Worm (Caenorhabditis elegans): ENCODE data around the gene egrh-2.

Gene egrh-2

DNA sequence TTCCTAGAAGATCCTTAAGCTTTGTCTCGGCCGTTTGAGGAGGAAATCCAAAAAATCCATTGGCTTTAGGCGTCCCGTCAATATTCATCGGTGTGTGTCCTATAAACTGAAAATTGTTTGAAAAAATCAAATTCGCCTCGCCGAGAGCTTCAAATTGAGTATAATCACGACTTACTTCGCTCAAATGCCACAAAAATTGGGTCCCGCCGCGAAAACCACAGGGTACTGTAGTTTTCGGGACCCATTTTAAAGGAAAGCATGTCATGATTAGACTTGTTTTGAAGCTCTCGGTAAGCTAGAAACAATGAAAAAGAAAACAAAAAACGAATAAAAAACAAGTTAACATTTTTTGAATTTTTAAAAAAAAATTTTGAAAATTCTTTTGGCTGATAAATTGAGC is at the start of gene egrh-2:
Gene egrh-2, minus strand, starts transcription at position 101 of the 400 bp plus-strand sequence.
- TF ChIP-seq ref-1 (GFP tag; conservative IDR thresholded peaks at IDR 0.05) = no peak
- no peak for TF ChIP-seq ztf-23 (GFP tag; IDR thresholded peaks at IDR 0.05)
- TF ChIP-seq med-1 (GFP tag; optimal IDR thresholded peaks at IDR 0.05; ENCODE audit: insufficient read depth) = no peak
- no peak for TF ChIP-seq T22C8.4 (GFP tag; IDR thresholded peaks at IDR 0.05)
- TF ChIP-seq ztf-29 (GFP tag; IDR thresholded peaks at IDR 0.05) = no peak

DNA sequence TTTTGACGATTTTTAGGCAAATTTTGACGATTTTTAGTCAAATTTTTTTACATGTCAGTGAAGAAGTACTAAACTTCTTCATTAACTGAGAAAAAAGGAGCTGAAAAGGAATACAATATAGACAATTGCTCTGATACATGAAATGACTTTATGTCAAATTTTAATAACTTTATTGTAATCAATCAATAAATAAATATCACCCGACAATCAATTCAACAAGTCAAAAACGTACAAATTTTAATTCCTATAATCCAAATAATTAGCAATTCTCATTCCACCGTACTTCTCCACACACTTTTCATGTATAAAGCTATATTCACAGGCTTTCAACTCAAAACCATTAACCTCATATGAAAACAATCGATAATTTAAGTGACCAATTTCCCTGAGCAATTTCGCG is 48.3 kb upstream of the egrh-2 start:
- TF ChIP-seq med-1 (GFP tag; optimal IDR thresholded peaks at IDR 0.05; ENCODE audit: insufficient read depth) = no peak

DNA sequence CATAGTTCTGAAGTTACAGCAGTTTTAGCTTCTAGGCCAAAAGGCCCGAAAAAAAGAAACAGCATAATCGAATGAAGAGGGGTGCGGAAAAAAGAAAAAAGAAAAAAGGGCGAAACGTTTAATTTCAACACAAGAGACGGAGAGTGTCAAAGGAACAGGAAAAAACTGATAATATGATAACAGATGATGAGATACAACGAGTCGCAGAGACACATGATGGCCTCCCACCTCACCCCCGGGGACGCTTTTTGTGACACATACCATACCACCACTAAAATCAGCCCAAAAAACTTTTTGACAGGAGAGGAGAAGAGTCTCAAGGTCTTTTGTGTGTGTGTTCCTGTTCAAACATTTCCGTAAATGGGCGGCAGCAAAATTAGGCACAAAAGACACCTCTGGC is 44.9 kb upstream of the egrh-2 start:
- TF ChIP-seq klf-2 (GFP tag; conservative IDR thresholded peaks at IDR 0.05) = no peak

DNA sequence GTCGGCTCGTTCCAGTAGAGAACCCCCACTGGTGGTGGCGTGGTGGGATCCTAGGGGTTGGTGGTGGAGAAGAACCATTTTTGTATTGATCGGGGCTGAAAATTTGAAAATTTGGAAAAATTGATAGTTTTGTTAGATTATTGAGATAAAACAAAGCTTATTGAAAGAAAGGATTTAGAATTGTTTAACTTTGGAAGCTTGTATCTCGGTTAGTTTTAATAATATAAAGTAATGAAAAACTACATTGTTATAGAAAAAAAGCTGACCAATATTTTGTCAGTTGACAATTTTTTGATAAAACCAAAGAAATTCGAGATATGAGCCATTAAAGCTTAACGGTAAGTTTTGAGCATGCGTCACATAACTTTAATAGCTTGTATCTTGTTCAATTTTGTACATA is 39.7 kb upstream of the egrh-2 start, which contains the start of gene abhd-14:
Gene abhd-14, minus strand, starts transcription at position 101 of the 400 bp plus-strand sequence.
- TF ChIP-seq med-1 (GFP tag; optimal IDR thresholded peaks at IDR 0.05; ENCODE audit: insufficient read depth) = no peak

DNA sequence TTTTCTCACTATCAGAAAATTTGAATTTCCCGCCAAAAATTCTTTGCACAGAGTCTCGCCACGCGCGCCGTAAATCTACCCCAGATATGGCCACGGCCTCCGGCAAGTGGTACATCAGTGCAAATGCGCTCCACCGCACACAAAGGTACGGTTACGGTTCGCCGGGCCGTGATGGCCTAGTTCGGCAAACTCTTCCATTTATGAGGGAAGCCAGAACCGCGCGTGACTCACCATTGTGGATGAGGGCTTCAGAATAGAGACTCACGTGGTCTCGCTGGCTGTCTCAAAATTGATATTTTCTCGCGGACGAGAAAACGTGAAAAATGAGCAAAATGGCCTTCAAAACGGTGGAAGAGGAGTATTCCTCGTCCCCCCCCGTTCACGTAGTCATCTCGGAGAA is 29.5 kb upstream of the egrh-2 start:
- no peak for TF ChIP-seq tab-1 (GFP tag; IDR thresholded peaks at IDR 0.05)
- TF ChIP-seq T22C8.4 (GFP tag; IDR thresholded peaks at IDR 0.05) = no peak
- TF ChIP-seq ztf-23 (GFP tag; IDR thresholded peaks at IDR 0.05) = no peak
- TF ChIP-seq cog-1 (tag; optimal IDR thresholded peaks at IDR 0.05) = no peak
- TF ChIP-seq ref-1 (GFP tag; conservative IDR thresholded peaks at IDR 0.05) = no peak
- no peak for TF ChIP-seq ztf-29 (GFP tag; IDR thresholded peaks at IDR 0.05)
- no peak for TF ChIP-seq klf-2 (GFP tag; conservative IDR thresholded peaks at IDR 0.05)
- no peak for TF ChIP-seq flt-1 (GFP tag; IDR thresholded peaks at IDR 0.05)
- TF ChIP-seq med-1 (GFP tag; optimal IDR thresholded peaks at IDR 0.05; ENCODE audit: insufficient read depth) = no peak

DNA sequence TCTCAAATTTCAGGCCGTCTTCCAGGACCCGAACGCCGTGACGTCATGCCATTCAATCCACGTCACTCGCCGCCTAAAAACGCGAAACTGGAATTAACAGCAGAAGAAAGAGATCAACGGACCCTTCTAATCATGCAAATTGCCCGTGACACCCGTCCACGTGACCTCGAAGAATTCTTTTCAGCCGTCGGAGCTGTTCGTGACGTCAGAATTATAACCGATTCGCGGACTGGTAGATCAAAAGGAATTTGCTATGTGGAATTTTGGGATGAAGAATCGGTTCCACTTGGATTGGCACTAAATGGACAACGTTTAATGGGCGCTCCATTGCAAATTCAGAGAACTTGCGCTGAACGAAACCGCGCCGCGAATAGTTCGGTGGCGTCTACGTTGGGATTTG is 25.2 kb upstream of the egrh-2 start:
- no peak for TF ChIP-seq tab-1 (GFP tag; IDR thresholded peaks at IDR 0.05)
- TF ChIP-seq cog-1 (tag; optimal IDR thresholded peaks at IDR 0.05) = no peak
- TF ChIP-seq T22C8.4 (GFP tag; IDR thresholded peaks at IDR 0.05) = no peak
- TF ChIP-seq med-1 (GFP tag; optimal IDR thresholded peaks at IDR 0.05; ENCODE audit: insufficient read depth) = no peak
- TF ChIP-seq ztf-23 (GFP tag; IDR thresholded peaks at IDR 0.05) = no peak
- TF ChIP-seq klf-2 (GFP tag; conservative IDR thresholded peaks at IDR 0.05) = no peak
- no peak for TF ChIP-seq flt-1 (GFP tag; IDR thresholded peaks at IDR 0.05)
- TF ChIP-seq ztf-29 (GFP tag; IDR thresholded peaks at IDR 0.05) = no peak

DNA sequence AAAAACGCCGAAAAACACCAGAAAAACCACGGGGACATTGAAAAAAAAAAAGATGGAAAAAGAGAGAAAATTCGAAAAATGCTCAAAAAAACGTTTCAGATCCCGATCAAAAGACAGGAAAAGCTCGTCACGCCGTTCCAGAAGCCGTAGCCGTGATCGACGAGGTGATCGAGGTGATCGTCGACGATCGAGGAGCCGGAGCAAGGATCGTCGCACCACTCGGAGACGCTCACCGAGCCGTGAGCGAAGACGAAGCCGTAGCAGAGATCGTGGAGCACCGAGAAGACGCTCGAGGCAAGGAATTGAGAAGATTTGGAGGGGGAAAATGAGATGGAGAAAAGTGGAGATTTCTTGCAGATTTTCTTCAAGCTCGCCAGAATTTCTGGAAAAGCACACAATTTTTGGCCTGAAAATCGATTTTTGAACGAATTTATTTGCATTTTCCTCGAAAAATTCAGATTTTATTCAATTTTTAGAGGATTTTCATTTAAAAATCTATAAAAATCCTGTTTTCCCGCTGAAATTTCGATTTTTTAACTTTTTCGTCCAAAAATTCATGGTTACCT is 23.1 kb upstream of the egrh-2 start:
- TF ChIP-seq flt-1 (GFP tag; IDR thresholded peaks at IDR 0.05) = no peak
- no peak for TF ChIP-seq med-1 (GFP tag; optimal IDR thresholded peaks at IDR 0.05; ENCODE audit: insufficient read depth)
- no peak for TF ChIP-seq klf-2 (GFP tag; conservative IDR thresholded peaks at IDR 0.05)
- TF ChIP-seq T22C8.4 (GFP tag; IDR thresholded peaks at IDR 0.05) = no peak
- TF ChIP-seq tab-1 (GFP tag; IDR thresholded peaks at IDR 0.05) = no peak
- no peak for TF ChIP-seq ztf-29 (GFP tag; IDR thresholded peaks at IDR 0.05)

DNA sequence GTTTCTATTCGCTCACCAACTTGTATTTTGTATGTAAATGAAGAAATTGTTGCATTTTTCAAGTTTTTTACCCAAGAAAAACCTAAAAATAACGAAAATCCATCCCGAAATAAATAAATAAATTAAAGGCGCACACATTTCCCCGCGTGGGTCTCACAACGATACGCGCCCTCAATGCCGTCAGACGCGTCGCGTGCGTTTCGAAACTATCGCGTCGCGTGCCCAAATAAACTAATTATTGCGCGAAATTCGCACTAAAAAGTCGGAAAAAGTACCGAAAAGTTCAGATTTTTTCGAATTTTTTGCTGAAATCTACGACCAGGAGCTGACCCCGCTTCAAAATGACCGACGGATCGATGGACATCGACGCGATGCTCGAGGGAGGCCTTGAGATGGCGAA is 22.2 kb upstream of the egrh-2 start, which contains the start of gene rbm-39:
Gene rbm-39, plus strand, starts transcription at position 178 of the 400 bp plus-strand sequence.
- no peak for TF ChIP-seq flt-1 (GFP tag; IDR thresholded peaks at IDR 0.05)
- TF ChIP-seq tab-1 (GFP tag; IDR thresholded peaks at IDR 0.05) = no peak
- TF ChIP-seq ztf-23 (GFP tag; IDR thresholded peaks at IDR 0.05) = peak; percentile 63; the same call in 1 of the 2 replicates
- no peak for TF ChIP-seq T22C8.4 (GFP tag; IDR thresholded peaks at IDR 0.05)
- peak; percentile 42 for TF ChIP-seq cog-1 (tag; optimal IDR thresholded peaks at IDR 0.05)
- TF ChIP-seq ztf-29 (GFP tag; IDR thresholded peaks at IDR 0.05) = no peak
- TF ChIP-seq med-1 (GFP tag; optimal IDR thresholded peaks at IDR 0.05; ENCODE audit: insufficient read depth) = no peak
- TF ChIP-seq ref-1 (GFP tag; conservative IDR thresholded peaks at IDR 0.05) = no peak
- TF ChIP-seq klf-2 (GFP tag; conservative IDR thresholded peaks at IDR 0.05) = no peak

DNA sequence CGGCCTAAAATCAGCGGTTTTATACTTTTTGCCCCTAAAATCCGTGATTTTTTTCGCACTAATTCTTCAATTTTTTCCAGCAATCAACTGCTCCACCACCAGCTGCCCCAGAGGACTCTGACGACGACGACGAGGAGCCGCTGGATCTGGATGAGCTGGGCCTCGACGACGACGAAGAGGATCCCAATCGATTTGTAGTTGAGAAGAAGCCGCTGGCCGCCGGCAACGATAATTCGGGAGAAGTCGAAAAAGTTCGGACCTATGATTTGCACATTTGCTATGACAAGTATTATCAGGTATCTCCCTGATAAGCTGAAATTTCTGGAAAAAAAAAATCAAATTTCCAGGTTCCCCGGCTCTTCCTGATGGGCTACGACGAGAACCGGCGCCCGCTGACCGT is 21.5 kb upstream of the egrh-2 start:
- no peak for TF ChIP-seq med-1 (GFP tag; optimal IDR thresholded peaks at IDR 0.05; ENCODE audit: insufficient read depth)
- TF ChIP-seq ztf-29 (GFP tag; IDR thresholded peaks at IDR 0.05) = no peak
- TF ChIP-seq tab-1 (GFP tag; IDR thresholded peaks at IDR 0.05) = no peak
- no peak for TF ChIP-seq ztf-23 (GFP tag; IDR thresholded peaks at IDR 0.05)
- no peak for TF ChIP-seq klf-2 (GFP tag; conservative IDR thresholded peaks at IDR 0.05)
- TF ChIP-seq cog-1 (tag; optimal IDR thresholded peaks at IDR 0.05) = no peak
- no peak for TF ChIP-seq ref-1 (GFP tag; conservative IDR thresholded peaks at IDR 0.05)
- no peak for TF ChIP-seq T22C8.4 (GFP tag; IDR thresholded peaks at IDR 0.05)
- no peak for TF ChIP-seq flt-1 (GFP tag; IDR thresholded peaks at IDR 0.05)

DNA sequence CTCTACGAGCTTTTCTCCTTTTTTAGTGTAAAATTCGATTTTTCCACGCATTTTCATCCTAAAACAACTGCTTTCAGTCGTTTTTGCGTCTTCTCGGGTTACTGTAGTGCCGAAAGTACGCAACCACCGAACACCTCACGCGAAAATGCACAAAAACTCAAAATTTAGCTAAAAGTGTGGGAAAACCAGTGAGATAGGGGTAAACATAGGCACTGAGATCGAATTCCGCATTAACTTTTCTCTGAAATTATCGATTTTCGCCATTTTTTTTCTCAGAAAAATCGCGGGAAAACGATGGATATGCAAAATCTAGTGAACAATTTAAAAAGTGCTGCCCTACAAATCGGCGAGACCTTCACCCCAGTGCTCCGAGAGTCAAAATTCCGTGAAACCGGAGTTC is 20.0 kb upstream of the egrh-2 start, which contains the start of gene atg-3:
Gene atg-3, plus strand, starts transcription at position 301 of the 400 bp plus-strand sequence.
- TF ChIP-seq cog-1 (tag; optimal IDR thresholded peaks at IDR 0.05) (no peak), ztf-29 (GFP tag; IDR thresholded peaks at IDR 0.05) (no peak), med-1 (GFP tag; optimal IDR thresholded peaks at IDR 0.05; ENCODE audit: insufficient read depth) (no peak), ref-1 (GFP tag; conservative IDR thresholded peaks at IDR 0.05) (no peak), tab-1 (GFP tag; IDR thresholded peaks at IDR 0.05) (no peak), ztf-23 (GFP tag; IDR thresholded peaks at IDR 0.05) (no peak), klf-2 (GFP tag; conservative IDR thresholded peaks at IDR 0.05) (no peak), flt-1 (GFP tag; IDR thresholded peaks at IDR 0.05) (no peak)

DNA sequence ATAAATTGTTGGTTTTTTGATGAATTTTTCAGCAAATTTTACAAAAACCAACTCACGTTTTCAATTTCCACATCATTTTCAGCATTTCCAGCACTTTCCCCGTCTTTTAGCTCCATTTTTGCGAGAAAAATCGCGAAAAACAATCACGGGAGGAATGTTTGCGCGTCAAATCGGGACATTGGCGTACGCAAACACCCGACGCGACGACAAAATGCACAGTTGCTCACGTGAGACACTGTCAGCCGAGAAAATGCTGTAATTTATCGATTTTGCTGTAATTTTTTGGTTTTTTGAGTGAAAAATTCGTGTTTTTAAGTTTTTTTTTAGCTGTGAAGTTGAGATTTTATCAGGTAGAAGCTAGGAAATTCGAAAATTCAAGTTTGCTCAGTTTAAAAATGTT is 19.3 kb upstream of the egrh-2 start, which contains the start of gene Y55F3AM.9:
Gene Y55F3AM.9, minus strand, starts transcription at position 189 of the 400 bp plus-strand sequence.
- no peak for TF ChIP-seq flt-1 (GFP tag; IDR thresholded peaks at IDR 0.05)
- no peak for TF ChIP-seq ref-1 (GFP tag; conservative IDR thresholded peaks at IDR 0.05)
- no peak for TF ChIP-seq ztf-29 (GFP tag; IDR thresholded peaks at IDR 0.05)
- no peak for TF ChIP-seq cog-1 (tag; optimal IDR thresholded peaks at IDR 0.05)
- TF ChIP-seq tab-1 (GFP tag; IDR thresholded peaks at IDR 0.05) = no peak
